Worm (Caenorhabditis elegans) whole organism, midembryonic: Measurements from ENCODE around the gene rfip-1.

Experiments
- T22C8.4 ChIP-seq: fragments of 200-800 bp; sonication (Bioruptor generic); IDR thresholded peaks from 2 replicates; pipeline ENCODE4 v1.3.6; 2022; ENCODE audit warnings: missing genetic modification characterization, missing compliant biosample characterization
- cog-1 ChIP-seq: sonication (generic microtip); optimal IDR thresholded peaks from 2 replicates; lab custom pipeline; 2016; ENCODE audit warnings: missing genetic modification characterization, missing compliant biosample characterization
- flt-1 ChIP-seq: fragments of 200-800 bp; sonication (Bioruptor generic); IDR thresholded peaks from 2 replicates; pipeline ENCODE4 v1.3.6; 2022; ENCODE audit warnings: missing genetic modification characterization, missing compliant biosample characterization
- klf-2 ChIP-seq: fragments of 200-800 bp; sonication (Bioruptor generic); conservative IDR thresholded peaks from 2 replicates; pipeline ENCODE4 v1.3.6; 2022; ENCODE audit warnings: missing genetic modification reagents, missing genetic modification characterization, missing compliant biosample characterization
- med-1 ChIP-seq: sonication (generic microtip); optimal IDR thresholded peaks from 2 replicates; lab custom pipeline; 2017; ENCODE audit warnings: missing genetic modification characterization, mild to moderate bottlenecking, missing compliant biosample characterization, antibody characterized with exemption, missing genetic modification reagents; ENCODE audit not compliant: insufficient read depth
- ref-1 ChIP-seq: fragments of 200-800 bp; sonication (Bioruptor generic); conservative IDR thresholded peaks from 2 replicates; pipeline ENCODE4 v1.3.6; 2022; ENCODE audit warnings: missing genetic modification reagents, missing genetic modification characterization, missing compliant biosample characterization
- tab-1 ChIP-seq: fragments of 200-800 bp; sonication (Bioruptor generic); IDR thresholded peaks from 2 replicates; pipeline ENCODE4 v1.3.6; 2022; ENCODE audit warnings: missing genetic modification characterization, missing compliant biosample characterization
- ztf-23 ChIP-seq: fragments of 200-800 bp; sonication (Bioruptor generic); IDR thresholded peaks from 2 replicates; pipeline ENCODE4 v1.3.6; 2022; ENCODE audit warnings: missing genetic modification reagents, missing genetic modification characterization, missing compliant biosample characterization
- ztf-29 ChIP-seq: fragments of 200-800 bp; sonication (Bioruptor generic); IDR thresholded peaks from 2 replicates; pipeline ENCODE4 v1.3.6; 2022; ENCODE audit warnings: missing genetic modification reagents, missing genetic modification characterization, missing compliant biosample characterization

rfip-1 gene

DNA sequence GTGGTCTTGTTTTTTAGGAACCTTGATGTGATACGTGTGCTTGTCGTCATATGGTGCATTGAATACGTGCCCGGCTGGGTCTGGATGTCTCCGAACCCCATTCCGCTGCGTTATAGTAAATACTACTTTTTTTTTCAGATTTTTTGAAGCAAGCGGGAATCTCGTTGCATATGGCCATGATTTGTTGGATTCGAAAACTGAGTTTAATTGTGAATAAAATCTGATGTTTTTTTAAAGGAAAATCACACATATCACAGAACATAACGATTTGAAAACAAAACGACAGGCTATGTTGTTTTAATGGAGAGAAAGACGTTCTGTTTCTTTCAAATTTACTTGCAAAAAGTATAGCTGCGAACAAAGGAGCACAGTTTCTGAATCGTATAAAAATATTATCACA, 38.9 kb upstream of the rfip-1 start, which contains the start of the genes ZK1248.17 and H41C03.3:
Gene ZK1248.17, minus strand, starts transcription at position 101 of the 400 bp plus-strand sequence.
Gene H41C03.3, plus strand, starts transcription at position 337 of the 400 bp plus-strand sequence.
- TF ChIP-seq ref-1 (GFP tag; lab: Robert Waterston, UW) (no peak), flt-1 (GFP tag; lab: Robert Waterston, UW) (no peak), tab-1 (GFP tag; lab: Robert Waterston, UW) (no peak), med-1 (GFP tag; lab: Kevin White, UChicago) (no peak), cog-1 (tag; lab: Kevin White, UChicago) (no peak), ztf-29 (no peak), klf-2 (GFP tag; lab: Robert Waterston, UW) (no peak), ztf-23 (GFP tag; lab: Robert Waterston, UW) (no peak), T22C8.4 (GFP tag; lab: Robert Waterston, UW) (no peak)

DNA sequence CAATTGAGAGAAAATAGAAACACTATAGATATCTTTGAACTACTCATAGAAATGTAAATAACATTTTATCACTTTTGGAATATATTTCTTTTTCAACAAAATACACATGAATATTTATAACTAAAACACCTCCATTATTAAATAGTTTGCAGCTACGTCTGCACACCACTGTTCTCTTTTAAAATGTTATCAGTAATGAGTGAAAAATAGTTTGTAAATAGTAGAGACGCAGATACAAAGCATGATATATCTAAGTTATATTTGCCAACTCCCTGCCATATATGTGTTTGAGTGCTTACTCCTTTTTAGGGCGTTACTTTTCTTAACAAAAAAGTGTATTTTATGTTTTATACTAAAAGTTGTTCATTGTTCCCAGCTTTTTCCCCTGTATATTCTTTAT, 38.2 kb upstream of the rfip-1 start:
- TF ChIP-seq klf-2 (GFP tag; lab: Robert Waterston, UW) (no peak), med-1 (GFP tag; lab: Kevin White, UChicago) (no peak), ztf-29 (no peak), tab-1 (GFP tag; lab: Robert Waterston, UW) (no peak), ref-1 (GFP tag; lab: Robert Waterston, UW) (no peak), T22C8.4 (GFP tag; lab: Robert Waterston, UW) (no peak), ztf-23 (GFP tag; lab: Robert Waterston, UW) (no peak), cog-1 (tag; lab: Kevin White, UChicago) (no peak)

DNA sequence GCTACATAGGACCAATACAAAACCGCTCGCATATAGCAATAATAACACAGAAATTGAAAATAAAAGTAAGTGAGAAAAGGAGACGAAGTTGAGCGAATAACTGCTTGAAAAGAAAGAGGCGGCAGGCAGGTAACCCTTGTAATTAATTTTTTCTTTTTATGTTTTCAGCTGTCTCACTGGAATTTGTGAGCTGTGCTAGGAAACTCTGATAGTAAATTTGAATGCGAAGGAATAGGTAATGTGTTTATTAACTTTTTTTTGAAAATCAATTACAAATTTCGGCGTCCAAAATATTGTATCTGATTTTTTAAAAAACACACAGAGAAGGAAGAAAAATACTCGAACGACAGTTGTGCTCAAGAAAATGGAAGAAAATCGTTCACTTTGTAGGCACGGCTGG, 32.3 kb upstream of the rfip-1 start, which contains the start of gene H41C03.2:
Gene H41C03.2, minus strand, starts transcription at position 101 of the 400 bp plus-strand sequence.
- no peak for TF ChIP-seq flt-1 (GFP tag; lab: Robert Waterston, UW)
- TF ChIP-seq ztf-29 = no peak

DNA sequence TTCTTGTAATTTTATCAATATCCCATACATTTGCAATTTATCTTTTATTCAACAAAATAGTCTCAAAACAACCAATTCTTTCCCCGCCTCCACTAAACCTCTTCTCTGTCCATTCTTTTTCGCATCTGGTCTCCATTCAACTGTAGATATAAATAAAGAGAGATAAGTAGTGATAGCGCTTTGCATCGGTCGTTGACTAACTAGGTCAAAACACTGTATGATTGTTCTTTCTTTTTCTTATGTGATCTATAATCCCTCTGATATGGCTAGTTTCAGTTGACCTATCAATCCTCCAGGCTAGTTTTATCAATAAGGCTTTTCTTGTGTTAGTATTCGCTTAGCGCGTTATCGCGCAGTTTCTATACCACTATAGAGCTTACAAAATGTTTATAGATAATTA, 31.1 kb upstream of the rfip-1 start:
- TF ChIP-seq flt-1 (GFP tag; lab: Robert Waterston, UW) (no peak), klf-2 (GFP tag; lab: Robert Waterston, UW) (no peak), T22C8.4 (GFP tag; lab: Robert Waterston, UW) (no peak), tab-1 (GFP tag; lab: Robert Waterston, UW) (no peak), cog-1 (tag; lab: Kevin White, UChicago) (no peak), med-1 (GFP tag; lab: Kevin White, UChicago) (no peak), ztf-29 (no peak), ref-1 (GFP tag; lab: Robert Waterston, UW) (no peak), ztf-23 (GFP tag; lab: Robert Waterston, UW) (no peak)

- TF ChIP-seq klf-2 (GFP tag; lab: Robert Waterston, UW) (no peak), tab-1 (GFP tag; lab: Robert Waterston, UW) (no peak), ztf-29 (no peak), T22C8.4 (GFP tag; lab: Robert Waterston, UW) (no peak), flt-1 (GFP tag; lab: Robert Waterston, UW) (no peak), ztf-23 (GFP tag; lab: Robert Waterston, UW) (no peak), med-1 (GFP tag; lab: Kevin White, UChicago) (no peak), cog-1 (tag; lab: Kevin White, UChicago) (no peak), ref-1 (GFP tag; lab: Robert Waterston, UW) (no peak)
These were observed 30.2 kb upstream of the rfip-1 start, which contains the start of gene H41C03.1 for ce11 chrII:5854122-5854521. Gene H41C03.1 (plus strand): TSS chrII:5854422.

DNA sequence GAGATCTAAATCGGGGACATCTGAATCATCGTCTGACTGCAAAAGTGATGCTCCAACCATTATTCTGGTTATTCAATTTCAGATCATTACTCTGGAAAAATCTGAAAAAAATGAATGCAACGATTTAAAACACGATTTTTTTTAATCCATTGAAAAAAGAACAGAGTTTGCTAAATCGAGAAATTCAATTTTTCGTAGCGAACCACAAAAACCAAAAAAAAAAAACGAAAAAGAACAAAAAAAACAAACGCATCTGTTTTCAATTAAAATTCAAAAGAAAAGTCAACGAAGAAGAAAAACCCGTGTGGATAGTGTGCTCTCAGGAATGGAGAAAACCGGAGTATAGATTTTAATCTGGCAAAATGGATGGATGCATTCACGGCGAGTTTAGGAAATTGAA, 26.0 kb upstream of the rfip-1 start, which contains the start of gene F55C12.4:
Gene F55C12.4, minus strand, starts transcription at position 101 of the 400 bp plus-strand sequence.
- TF ChIP-seq klf-2 (GFP tag; lab: Robert Waterston, UW) = no peak
- no peak for TF ChIP-seq T22C8.4 (GFP tag; lab: Robert Waterston, UW)

DNA sequence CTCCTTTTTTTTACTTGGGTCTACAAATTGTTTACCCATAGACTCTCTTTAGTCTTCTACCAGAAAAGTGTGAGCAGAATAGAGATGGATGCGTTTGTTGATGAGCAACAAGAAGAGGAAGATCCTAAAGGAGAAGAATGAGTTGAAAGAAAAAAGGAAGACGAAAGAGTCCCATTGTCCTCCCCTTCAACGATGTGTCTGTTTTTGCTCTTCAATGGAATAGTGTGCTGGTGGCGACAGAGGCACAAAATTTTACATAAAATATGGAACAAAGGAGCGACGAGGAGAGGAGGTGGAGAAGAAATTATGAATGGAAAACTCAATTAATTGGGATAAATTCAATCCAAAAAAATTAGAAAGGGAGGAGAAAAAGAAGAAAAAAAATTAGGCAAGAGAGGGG, 23.7 kb upstream of the rfip-1 start:
- TF ChIP-seq ref-1 (GFP tag; lab: Robert Waterston, UW) = no peak
- no peak for TF ChIP-seq tab-1 (GFP tag; lab: Robert Waterston, UW)

DNA sequence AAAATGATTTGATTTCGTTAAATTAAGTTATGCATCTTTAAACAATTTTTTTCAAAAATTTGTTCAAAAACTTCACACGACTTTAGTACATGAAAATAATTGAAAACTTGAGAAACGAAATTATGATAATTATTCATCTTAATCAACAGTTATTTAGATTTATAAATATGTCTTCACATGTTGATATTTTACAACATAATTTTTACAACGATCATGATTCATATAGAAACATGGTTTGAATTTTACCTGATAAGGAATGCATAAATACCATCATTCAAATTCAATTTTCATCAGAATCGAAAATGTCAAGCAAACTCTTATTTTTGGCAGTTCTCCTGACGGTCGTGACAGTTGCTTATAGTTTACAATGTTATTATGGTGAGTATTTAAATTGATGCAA, 20.5 kb upstream of the rfip-1 start, which contains the start of gene tag-234:
Gene tag-234, plus strand, starts transcription at position 301 of the 400 bp plus-strand sequence.
- TF ChIP-seq flt-1 (GFP tag; lab: Robert Waterston, UW) (no peak), cog-1 (tag; lab: Kevin White, UChicago) (no peak), med-1 (GFP tag; lab: Kevin White, UChicago) (no peak), ztf-23 (GFP tag; lab: Robert Waterston, UW) (no peak), ref-1 (GFP tag; lab: Robert Waterston, UW) (no peak), T22C8.4 (GFP tag; lab: Robert Waterston, UW) (no peak), tab-1 (GFP tag; lab: Robert Waterston, UW) (no peak), klf-2 (GFP tag; lab: Robert Waterston, UW) (no peak), ztf-29 (no peak)

DNA sequence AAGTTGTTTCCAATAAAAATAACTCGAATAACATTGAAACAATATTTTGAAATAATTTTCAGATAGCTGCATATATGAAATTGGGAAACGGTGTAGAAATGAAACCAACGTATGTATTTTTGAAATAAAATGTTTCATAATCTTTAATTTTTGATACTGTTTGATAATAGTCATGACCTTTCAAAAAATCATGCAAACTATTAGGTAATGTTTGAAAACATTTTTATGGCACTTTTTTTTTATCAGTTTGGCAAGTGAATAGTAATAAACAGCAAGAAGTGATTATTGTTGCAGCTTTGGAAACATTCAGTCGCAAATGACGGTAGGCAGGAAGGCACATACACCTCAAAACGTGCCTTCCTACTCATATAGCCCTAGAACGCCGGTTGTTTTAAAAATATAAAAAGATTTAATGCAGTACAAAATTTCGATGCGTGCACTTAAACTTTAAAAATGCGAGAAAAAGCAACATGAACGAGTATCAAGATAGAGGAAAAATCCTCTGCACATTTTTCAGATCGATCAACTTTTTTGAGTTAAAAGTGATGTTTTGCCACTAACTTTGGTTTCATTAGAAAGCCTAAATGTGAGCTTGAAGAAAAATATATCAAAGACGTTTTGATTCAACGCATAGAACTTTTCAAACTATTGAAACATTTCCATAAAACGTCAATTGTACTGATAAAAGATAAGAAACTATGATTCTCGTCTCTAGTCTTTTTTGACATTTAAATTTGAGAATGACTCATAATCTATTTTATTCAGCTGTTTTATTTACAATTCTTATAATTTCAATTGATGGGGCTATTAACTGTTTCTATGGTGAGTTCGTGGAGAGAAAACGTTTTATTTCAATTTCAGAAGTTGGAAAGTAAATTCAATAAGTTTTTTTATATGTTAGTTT, 18.7 kb upstream of the rfip-1 start, which contains the start of gene F55C12.19:
Gene F55C12.19, plus strand, starts transcription at position 735 of the 904 bp plus-strand sequence.
- TF ChIP-seq flt-1 (GFP tag; lab: Robert Waterston, UW) (no peak), T22C8.4 (GFP tag; lab: Robert Waterston, UW) (no peak), klf-2 (GFP tag; lab: Robert Waterston, UW) (no peak), cog-1 (tag; lab: Kevin White, UChicago) (no peak), ztf-29 (no peak)
